Fruit fly (Drosophila melanogaster): ENCODE results near the gene Wnt5.

Gene Wnt5

dm6 chrX:18499679-18500187 lies 5.5 kb downstream of the Wnt5 start, which contains the start of the genes Pgant7 and Xrcc2 (continued):
- no peak for TF ChIP-seq Dip3 (GFP tag; optimal IDR thresholded peaks at IDR 0.05)
- TF ChIP-seq CG17186 (GFP tag; optimal IDR thresholded peaks at IDR 0.05) = peak; percentile 92
- TF ChIP-seq CG30403 (GFP tag; optimal IDR thresholded peaks at IDR 0.05) = no peak
- peak; percentile 43 for TF ChIP-seq CG5180 (GFP tag; optimal IDR thresholded peaks at IDR 0.05)
- TF ChIP-seq vnd (GFP tag; IDR thresholded peaks at IDR 0.05; ENCODE audit: partially characterized antibody) = peak; percentile 76
- TF ChIP-seq tna (GFP tag; IDR thresholded peaks at IDR 0.05; ENCODE audit: partially characterized antibody) = peak; percentile 59; the same call in 1 of the 2 replicates
- no peak for TF ChIP-seq CrebB (tag; optimal IDR thresholded peaks at IDR 0.05)
- peak in 1 of 2 experiments; percentile 7 for TF ChIP-seq Pdp1 (GFP tag; optimal IDR thresholded peaks at IDR 0.05)
- TF ChIP-seq nmo (GFP tag; optimal IDR thresholded peaks at IDR 0.05) = peak; percentile 10
- TF ChIP-seq CG30020 (tag; optimal IDR thresholded peaks at IDR 0.05) = peak; percentile 7
- TF ChIP-seq sqz (GFP tag; optimal IDR thresholded peaks at IDR 0.05) = peak; percentile 26
- TF ChIP-seq CG14710 (tag; optimal IDR thresholded peaks at IDR 0.05) = peak; percentile 48
- no peak for TF ChIP-seq CG9609 (GFP tag; optimal IDR thresholded peaks at IDR 0.05)
- TF ChIP-seq CG17359 (tag; optimal IDR thresholded peaks at IDR 0.05) = no peak
- TF ChIP-seq Antp (GFP tag; optimal IDR thresholded peaks at IDR 0.05) = no peak
- TF ChIP-seq CG17829 (tag; optimal IDR thresholded peaks at IDR 0.05) = peak; percentile 20
- TF ChIP-seq CG2120 (GFP tag; optimal IDR thresholded peaks at IDR 0.05) = no peak
- TF ChIP-seq Bteb2 (GFP tag; optimal IDR thresholded peaks at IDR 0.05) = no peak
- peak; percentile 56 for TF ChIP-seq trem (tag; optimal IDR thresholded peaks at IDR 0.05)
- TF ChIP-seq CG3726 (GFP tag; IDR thresholded peaks at IDR 0.05) = no peak
- peak; percentile 10 for TF ChIP-seq CTCF (GFP tag; optimal IDR thresholded peaks at IDR 0.05)
- TF ChIP-seq Lhr (GFP tag; optimal IDR thresholded peaks at IDR 0.05) = peak; percentile 26
- peak; percentile 55; the same call in 1 of the 3 replicates for TF ChIP-seq Opbp (GFP tag; IDR thresholded peaks at IDR 0.05; ENCODE audit: partially characterized antibody)
- TF ChIP-seq CG12659 (GFP tag; optimal IDR thresholded peaks at IDR 0.05) = peak; percentile 53
- TF ChIP-seq stwl (tag; optimal IDR thresholded peaks at IDR 0.05) = peak; percentile 54
- no peak for TF ChIP-seq Poxn (GFP tag; IDR thresholded peaks at IDR 0.05)
- TF ChIP-seq CG2129 (GFP tag; IDR thresholded peaks at IDR 0.05; ENCODE audit: partially characterized antibody) = peak; percentile 34; the same call in 1 of the 2 replicates
- no peak for TF ChIP-seq CG3847 (GFP tag; IDR thresholded peaks at IDR 0.05)
- peak; percentile 88 for TF ChIP-seq gfzf (GFP tag; optimal IDR thresholded peaks at IDR 0.05)
- no peak for TF ChIP-seq ham (GFP tag; IDR thresholded peaks at IDR 0.05)
- TF ChIP-seq CG15479 (GFP tag; optimal IDR thresholded peaks at IDR 0.05) = peak; percentile 14
- no peak for TF ChIP-seq CG18262 (tag; optimal IDR thresholded peaks at IDR 0.05)
- peak; percentile 65 for TF ChIP-seq pzg (GFP tag; optimal IDR thresholded peaks at IDR 0.05)
- no peak for TF ChIP-seq Nf-YB (GFP tag; optimal IDR thresholded peaks at IDR 0.05)
- peak; percentile 77 for TF ChIP-seq amos (GFP tag; IDR thresholded peaks at IDR 0.05; ENCODE audit: partially characterized antibody)
- TF ChIP-seq CG10543 (GFP tag; optimal IDR thresholded peaks at IDR 0.05) = no peak
- TF ChIP-seq CG13624 (GFP tag; optimal IDR thresholded peaks at IDR 0.05) = peak; percentile 34
- TF ChIP-seq CG12744 (GFP tag; optimal IDR thresholded peaks at IDR 0.05) = no peak
- TF ChIP-seq nerfin-2 (GFP tag; IDR thresholded peaks at IDR 0.05; ENCODE audit: partially characterized antibody) = peak; percentile 82
- TF ChIP-seq CG10462 (GFP tag; optimal IDR thresholded peaks at IDR 0.05) = no peak
- 0 out of 2 replicates have a peak, but pooled peaks have one; percentile 35 for TF ChIP-seq hbn (GFP tag; IDR thresholded peaks at IDR 0.05; ENCODE audit: partially characterized antibody)
- TF ChIP-seq dpn (GFP tag; optimal IDR thresholded peaks at IDR 0.05) = no peak
- peak; percentile 25 for TF ChIP-seq pita (GFP tag; optimal IDR thresholded peaks at IDR 0.05)
- TF ChIP-seq mld (GFP tag; IDR thresholded peaks at IDR 0.05; ENCODE audit: partially characterized antibody) = peak; percentile 48; the same call in 1 of the 3 replicates
- TF ChIP-seq gem (tag; optimal IDR thresholded peaks at IDR 0.05) = no peak
- no peak for TF ChIP-seq Hmr (GFP tag; optimal IDR thresholded peaks at IDR 0.05)
- TF ChIP-seq cg (GFP tag; optimal IDR thresholded peaks at IDR 0.05) = no peak
- no peak for TF ChIP-seq da (GFP tag; optimal IDR thresholded peaks at IDR 0.05)
- no peak for TF ChIP-seq ewg (GFP tag; optimal IDR thresholded peaks at IDR 0.05)

Data from whole organism, embryonic.